Fruit fly (Drosophila melanogaster) whole organism, wandering third instar larva: ENCODE data around the gene asp.

Experiments
- Abd-B ChIP-seq: fragments of >200 bp; optimal IDR thresholded peaks from 2 replicates; lab custom pipeline; 2017; ENCODE audit warnings: missing biosample characterization, missing genetic modification characterization
- CG32264 ChIP-seq: fragments of 200-800 bp; sonication (Bioruptor generic); optimal IDR thresholded peaks from 2 replicates; lab custom pipeline; 2016; ENCODE audit warnings: missing biosample characterization, missing genetic modification characterization
- Dfd ChIP-seq: fragments of >200 bp; optimal IDR thresholded peaks from 2 replicates; lab custom pipeline; 2017; ENCODE audit warnings: missing biosample characterization, missing genetic modification characterization
- Hnf4 ChIP-seq: fragments of 200-800 bp; sonication (Bioruptor generic); optimal IDR thresholded peaks from 2 replicates; lab custom pipeline; 2016; ENCODE audit warnings: missing biosample characterization, mild to moderate bottlenecking, missing genetic modification characterization
- Hr83 ChIP-seq: fragments of 200-300 bp; sonication (Bioruptor generic); optimal IDR thresholded peaks from 2 replicates; lab custom pipeline; 2016; ENCODE audit warnings: missing biosample characterization, mild to moderate bottlenecking, missing genetic modification characterization, moderate library complexity; ENCODE audit not compliant: poor library complexity, severe bottlenecking
- Vsx2 ChIP-seq: fragments of 200-300, 225-300 bp; sonication (Bioruptor generic); optimal IDR thresholded peaks from 2 replicates; lab custom pipeline; 2018; ENCODE audit warnings: missing biosample characterization, missing genetic modification characterization; ENCODE audit not compliant: partially characterized antibody
- br ChIP-seq: fragments of 200-800 bp; sonication (Bioruptor generic); optimal IDR thresholded peaks from 2 replicates; lab custom pipeline; 2016; ENCODE audit warnings: missing biosample characterization, missing genetic modification characterization
- brk ChIP-seq: fragments of 200-800 bp; sonication (Bioruptor generic); optimal IDR thresholded peaks from 2 replicates; lab custom pipeline; 2016; ENCODE audit warnings: missing biosample characterization, mild to moderate bottlenecking, missing genetic modification characterization
- jim ChIP-seq: fragments of 175-275, 200-325 bp; sonication (Bioruptor generic); optimal IDR thresholded peaks from 2 replicates; lab custom pipeline; 2016; ENCODE audit warnings: missing biosample characterization, mild to moderate bottlenecking, missing genetic modification characterization
- pan ChIP-seq: fragments of >200 bp; optimal IDR thresholded peaks from 2 replicates; lab custom pipeline; 2017
- sv ChIP-seq: fragments of 200-800 bp; sonication (Bioruptor generic); optimal IDR thresholded peaks from 3 replicates; lab custom pipeline; 2016; ENCODE audit warnings: missing biosample characterization, missing genetic modification characterization
- woc ChIP-seq: sonication (Bioruptor generic); optimal IDR thresholded peaks from 2 replicates; lab custom pipeline; 2016; ENCODE audit warnings: missing biosample characterization, mild to moderate bottlenecking, missing genetic modification characterization

- TF ChIP-seq pan (lab: Kevin White, UChicago) (no peak), Vsx2 (GFP tag; lab: Kevin White, UChicago) (no peak), brk (GFP tag; lab: Kevin White, UChicago) (no peak), br (GFP tag; lab: Kevin White, UChicago) (no peak), Hr83 (no peak), Hnf4 (no peak), Dfd (GFP tag; lab: Kevin White, UChicago) (no peak), woc (GFP tag; lab: Kevin White, UChicago) (no peak), Abd-B (GFP tag; lab: Kevin White, UChicago) (no peak), sv (GFP tag; lab: Kevin White, UChicago) (no peak), CG32264 (no peak), jim (GFP tag; lab: Kevin White, UChicago) (no peak)
These were observed 36.4 kb downstream of the asp start, which contains the start of gene CG13634 for dm6 chr3R:24790036-24790435.
